Worm (Caenorhabditis elegans) whole organism, L2 larva: ENCODE results near the gene srg-13.

Source experiments
- alr-1 ChIP-seq: fragments of 150-350 bp; optimal IDR thresholded peaks from 2 replicates; lab custom pipeline; 2014; ENCODE audit warnings: missing biosample characterization, missing genetic modification characterization
- ama-1 ChIP-seq: fragments of 150-350 bp; optimal IDR thresholded peaks from 2 replicates; lab custom pipeline; 2018; ENCODE audit warnings: inconsistent platforms
- blmp-1 ChIP-seq: sonication (generic microtip); optimal IDR thresholded peaks from 2 replicates; lab custom pipeline; 2017; ENCODE audit warnings: missing genetic modification characterization, mild to moderate bottlenecking, missing compliant biosample characterization, antibody characterized with exemption, moderate library complexity; ENCODE audit not compliant: insufficient read depth
- ceh-82 ChIP-seq: fragments of 150-350 bp; optimal IDR thresholded peaks from 2 replicates; lab custom pipeline; 2014; ENCODE audit warnings: missing biosample characterization, missing genetic modification characterization
- dmd-4 ChIP-seq: sonication (generic microtip); optimal IDR thresholded peaks from 2 replicates; lab custom pipeline; 2017; ENCODE audit warnings: missing biosample characterization, missing genetic modification characterization
- elt-3 ChIP-seq: sonication (generic microtip); optimal IDR thresholded peaks from 2 replicates; lab custom pipeline; 2017; ENCODE audit warnings: missing biosample characterization, missing genetic modification characterization
- fos-1 ChIP-seq: fragments of 150-350 bp; optimal IDR thresholded peaks from 2 replicates; lab custom pipeline; 2014; ENCODE audit warnings: missing biosample characterization, missing genetic modification characterization
- mab-5 ChIP-seq: fragments of 150-350 bp; optimal IDR thresholded peaks from 2 replicates; lab custom pipeline; 2014; ENCODE audit warnings: missing biosample characterization, missing genetic modification characterization
- nhr-10 ChIP-seq: sonication (generic microtip); optimal IDR thresholded peaks from 2 replicates; lab custom pipeline; 2017; ENCODE audit warnings: missing biosample characterization, missing genetic modification characterization
- nhr-11 ChIP-seq: fragments of 150-350 bp; optimal IDR thresholded peaks from 2 replicates; lab custom pipeline; 2014; ENCODE audit warnings: missing biosample characterization, missing genetic modification characterization
- snpc-4 ChIP-seq: fragments of 150-350 bp; optimal IDR thresholded peaks from 2 replicates; lab custom pipeline; 2014; ENCODE audit warnings: missing biosample characterization, missing genetic modification characterization
- ztf-4 ChIP-seq: fragments of 150-350 bp; optimal IDR thresholded peaks from 2 replicates; lab custom pipeline; 2014; ENCODE audit warnings: missing biosample characterization, missing genetic modification characterization

DNA sequence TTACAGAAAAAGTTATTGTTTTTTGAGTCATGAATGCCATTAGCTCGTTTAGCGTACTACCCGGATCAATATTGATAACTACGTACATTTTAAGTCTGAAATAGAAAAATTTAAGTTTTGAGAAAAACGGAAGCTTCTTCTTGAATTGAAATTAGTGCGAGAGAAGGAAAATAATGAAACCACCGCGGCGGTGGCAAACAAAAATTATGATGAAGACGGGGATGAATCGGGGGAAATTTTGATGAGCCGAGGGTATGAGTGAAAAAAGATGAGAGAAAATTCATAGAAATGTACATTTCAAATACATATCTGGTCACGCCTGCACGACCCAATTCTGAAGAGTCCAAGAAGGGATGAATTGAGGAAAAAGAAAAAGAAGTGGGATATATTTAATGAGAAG lies 6.8 kb upstream of the srg-13 start, which contains the start of gene T23F11.4:
- TF ChIP-seq blmp-1 (tag; lab: Kevin White, UChicago) (no peak), dmd-4 (no peak), snpc-4 (tag; lab: Kevin White, UChicago) (no peak), ceh-82 (tag; lab: Kevin White, UChicago) (no peak), nhr-10 (tag; lab: Kevin White, UChicago) (no peak), fos-1 (tag; lab: Kevin White, UChicago) (no peak), ztf-4 (tag; lab: Kevin White, UChicago) (no peak), elt-3 (tag; lab: Kevin White, UChicago) (no peak), alr-1 (tag; lab: Kevin White, UChicago) (no peak), mab-5 (no peak), ama-1 (no peak), nhr-11 (no peak)
